Fruit fly (Drosophila melanogaster) whole organism, embryonic: ENCODE measurements around the gene HIP-R.

Experiments
- Aef1 ChIP-seq: fragments of 200-800 bp; sonication (Bioruptor generic); IDR thresholded peaks from 3 replicates; pipeline ENCODE4 v1.3.6; 2022; ENCODE audit warnings: missing biosample characterization, missing genetic modification characterization
- Bdp1 ChIP-seq: fragments of 200-800 bp; sonication (Bioruptor generic); optimal IDR thresholded peaks from 3 replicates; lab custom pipeline; 2016; ENCODE audit warnings: missing biosample characterization, missing genetic modification characterization
- Bteb2 ChIP-seq: fragments of 200-800 bp; sonication (Bioruptor generic); optimal IDR thresholded peaks from 2 replicates; lab custom pipeline; 2016; ENCODE audit warnings: missing biosample characterization, missing genetic modification characterization
- CG10959 ChIP-seq: fragments of 200-800 bp; sonication (Bioruptor generic); IDR thresholded peaks from 2 replicates; pipeline ENCODE4 v1.3.6; 2022; ENCODE audit warnings: missing biosample characterization, missing genetic modification characterization
- CG12659 ChIP-seq: fragments of 200-800 bp; sonication (Bioruptor generic); optimal IDR thresholded peaks from 3 replicates; lab custom pipeline; 2017; ENCODE audit warnings: mild to moderate bottlenecking, missing biosample characterization, missing genetic modification reagents, missing genetic modification characterization
- CG13624 ChIP-seq: fragments of 200-800 bp; sonication (Bioruptor generic); optimal IDR thresholded peaks from 2 replicates; lab custom pipeline; 2016; ENCODE audit warnings: missing biosample characterization, missing genetic modification characterization
- CG14441 ChIP-seq: fragments of 200-800 bp; sonication (Bioruptor generic); IDR thresholded peaks from 2 replicates; pipeline ENCODE4 v1.3.6; 2022; ENCODE audit warnings: missing biosample characterization, missing genetic modification characterization
- CG15479 ChIP-seq: fragments of 200-800 bp; sonication (Bioruptor generic); optimal IDR thresholded peaks from 3 replicates; lab custom pipeline; 2019; ENCODE audit warnings: missing biosample characterization, mild to moderate bottlenecking, missing genetic modification characterization, moderate library complexity
- CG1647 ChIP-seq: fragments of 200-800 bp; sonication (Bioruptor generic); optimal IDR thresholded peaks from 3 replicates; lab custom pipeline; 2016; ENCODE audit warnings: missing biosample characterization, missing genetic modification characterization
- CG16813 ChIP-seq: fragments of 200-800 bp; sonication (Bioruptor generic); IDR thresholded peaks from 3 replicates; pipeline ENCODE4 v1.3.6; 2022; ENCODE audit warnings: missing biosample characterization, missing genetic modification characterization; ENCODE audit not compliant: partially characterized antibody
- CG17568 ChIP-seq: fragments of 200-800 bp; sonication (Bioruptor generic); optimal IDR thresholded peaks from 2 replicates; lab custom pipeline; 2018; ENCODE audit warnings: missing biosample characterization, mild to moderate bottlenecking, missing genetic modification characterization, moderate library complexity
- CG17802 ChIP-seq: fragments of 200-800 bp; sonication (Bioruptor generic); optimal IDR thresholded peaks from 2 replicates; lab custom pipeline; 2018; ENCODE audit warnings: missing biosample characterization, mild to moderate bottlenecking, missing genetic modification characterization, moderate library complexity
- CG2129 ChIP-seq: fragments of 200-800 bp; sonication (Bioruptor generic); IDR thresholded peaks from 2 replicates; pipeline ENCODE4 v1.3.6; 2022; ENCODE audit warnings: missing biosample characterization, missing genetic modification characterization; ENCODE audit not compliant: partially characterized antibody
- CG2712 ChIP-seq: fragments of 200-800 bp; optimal IDR thresholded peaks from 3 replicates; lab custom pipeline; 2019; ENCODE audit warnings: missing biosample characterization, mild to moderate bottlenecking, missing genetic modification characterization, moderate library complexity
- CG2875 ChIP-seq: fragments of 200-800 bp; sonication (Bioruptor generic); optimal IDR thresholded peaks from 2 replicates; lab custom pipeline; 2017; ENCODE audit warnings: missing biosample characterization, mild to moderate bottlenecking, missing genetic modification characterization, missing genetic modification reagents
- CG30431 ChIP-seq: fragments of 200-800 bp; sonication (Bioruptor generic); optimal IDR thresholded peaks from 2 replicates; lab custom pipeline; 2017; ENCODE audit warnings: missing biosample characterization, missing genetic modification characterization
- CG32767 ChIP-seq: fragments of 200-800 bp; sonication (Bioruptor generic); IDR thresholded peaks from 2 replicates; pipeline ENCODE4 v1.3.6; 2022; ENCODE audit warnings: missing biosample characterization, missing genetic modification characterization
- CG4328 ChIP-seq: fragments of 200-800 bp; sonication (Bioruptor generic); optimal IDR thresholded peaks from 3 replicates; lab custom pipeline; 2017; ENCODE audit warnings: missing biosample characterization, missing genetic modification reagents, missing genetic modification characterization
- CG5953 ChIP-seq: fragments of 200-800 bp; sonication (Bioruptor generic); IDR thresholded peaks from 2 replicates; pipeline ENCODE4 v1.3.6; 2022; ENCODE audit warnings: missing biosample characterization, missing genetic modification characterization
- CG6683 ChIP-seq: fragments of 200-800 bp; sonication (Bioruptor generic); optimal IDR thresholded peaks from 2 replicates; lab custom pipeline; 2017; ENCODE audit warnings: missing biosample characterization, mild to moderate bottlenecking, missing genetic modification characterization, missing genetic modification reagents
- CG8281 ChIP-seq: fragments of 200-800 bp; sonication (Bioruptor generic); optimal IDR thresholded peaks from 2 replicates; lab custom pipeline; 2018; ENCODE audit warnings: missing biosample characterization, mild to moderate bottlenecking, missing genetic modification characterization, moderate library complexity
- CG9437 ChIP-seq: fragments of 200-800 bp; sonication (Bioruptor generic); optimal IDR thresholded peaks from 2 replicates; lab custom pipeline; 2018; ENCODE audit warnings: missing biosample characterization, mild to moderate bottlenecking, missing genetic modification characterization
- Doc3 ChIP-seq: fragments of 200-800 bp; sonication (Bioruptor generic); IDR thresholded peaks from 3 replicates; pipeline ENCODE4 v1.3.6; 2022; ENCODE audit warnings: missing biosample characterization, missing genetic modification characterization; ENCODE audit not compliant: partially characterized antibody
- Dp ChIP-seq: fragments of 200-800 bp; sonication (Bioruptor generic); optimal IDR thresholded peaks from 2 replicates; lab custom pipeline; 2018; ENCODE audit warnings: missing biosample characterization, mild to moderate bottlenecking, missing genetic modification characterization, moderate library complexity
- Drgx ChIP-seq: fragments of 200-800 bp; sonication (Bioruptor generic); IDR thresholded peaks from 2 replicates; pipeline ENCODE4 v1.3.6; 2022; ENCODE audit warnings: missing biosample characterization, missing genetic modification characterization
- ERR ChIP-seq: fragments of 200-800 bp; sonication (Bioruptor generic); optimal IDR thresholded peaks from 2 replicates; lab custom pipeline; 2016; ENCODE audit warnings: missing biosample characterization, missing genetic modification characterization
- Hsf ChIP-seq: fragments of 200-800 bp; sonication (Bioruptor generic); optimal IDR thresholded peaks from 3 replicates; lab custom pipeline; 2016; ENCODE audit warnings: missing biosample characterization, missing genetic modification characterization
- Lim3 ChIP-seq: fragments of 200-800 bp; sonication (Bioruptor generic); IDR thresholded peaks from 2 replicates; pipeline ENCODE4 v1.3.6; 2022; ENCODE audit warnings: missing biosample characterization, missing genetic modification characterization
- Med ChIP-seq: fragments of 200-800 bp; sonication (Bioruptor generic); peaks from one replicate; lab custom pipeline; 2016; ENCODE audit warnings: missing biosample characterization, missing genetic modification characterization, mild to moderate bottlenecking, inconsistent platforms, moderate library complexity
- Meics ChIP-seq: fragments of 200-800 bp; sonication (Bioruptor generic); optimal IDR thresholded peaks from 2 replicates; lab custom pipeline; 2017; ENCODE audit warnings: missing biosample characterization, mild to moderate bottlenecking, missing genetic modification characterization
- Myb ChIP-seq: fragments of 200-800 bp; sonication (Bioruptor generic); optimal IDR thresholded peaks from 2 replicates; lab custom pipeline; 2016; ENCODE audit warnings: missing biosample characterization, missing genetic modification characterization
- Poxn ChIP-seq: fragments of 200-800 bp; sonication (Bioruptor generic); IDR thresholded peaks from 2 replicates; pipeline ENCODE4 v1.3.6; 2022; ENCODE audit warnings: missing biosample characterization, missing genetic modification characterization
- Sin3A ChIP-seq: fragments of >200 bp; optimal IDR thresholded peaks from 2 replicates; lab custom pipeline; 2018
- Sox100B ChIP-seq: fragments of 200-800 bp; sonication (Bioruptor generic); optimal IDR thresholded peaks from 3 replicates; lab custom pipeline; 2018; ENCODE audit warnings: missing biosample characterization, mild to moderate bottlenecking, missing genetic modification characterization
- cato ChIP-seq: fragments of 200-800 bp; sonication (Bioruptor generic); optimal IDR thresholded peaks from 2 replicates; lab custom pipeline; 2016; ENCODE audit warnings: missing biosample characterization, missing genetic modification characterization, borderline replicate concordance
- ci ChIP-seq: fragments of 200-800 bp; sonication (Bioruptor generic); IDR thresholded peaks from 3 replicates; pipeline ENCODE4 v1.3.6; 2022; ENCODE audit warnings: missing biosample characterization, missing genetic modification characterization
- croc ChIP-seq: fragments of 200-800 bp; sonication (Bioruptor generic); conservative IDR thresholded peaks from 3 replicates; pipeline ENCODE4 v1.3.6; 2022; ENCODE audit warnings: missing biosample characterization, missing genetic modification characterization
- ftz-f1 ChIP-seq: fragments of 200-800 bp; sonication (Bioruptor generic); optimal IDR thresholded peaks from 2 replicates; lab custom pipeline; 2016; ENCODE audit warnings: missing biosample characterization, missing genetic modification characterization
- fu2 ChIP-seq: fragments of 200-800 bp; sonication (Bioruptor generic); optimal IDR thresholded peaks from 2 replicates; lab custom pipeline; 2016; ENCODE audit warnings: missing biosample characterization, missing genetic modification characterization
- gsb ChIP-seq: fragments of 200-800 bp; sonication (Bioruptor generic); IDR thresholded peaks from 2 replicates; pipeline ENCODE4 v1.3.6; 2022; ENCODE audit warnings: missing biosample characterization, missing genetic modification characterization
- row ChIP-seq: fragments of 200-800 bp; sonication (Bioruptor generic); IDR thresholded peaks from 3 replicates; pipeline ENCODE4 v1.3.6; 2022; ENCODE audit warnings: missing biosample characterization, missing genetic modification characterization
- sens-2 ChIP-seq: fragments of 200-800 bp; sonication (Bioruptor generic); IDR thresholded peaks from 2 replicates; pipeline ENCODE4 v1.3.6; 2022; ENCODE audit warnings: missing biosample characterization, missing genetic modification characterization
- shn ChIP-seq: fragments of 200-800 bp; sonication (Bioruptor generic); optimal IDR thresholded peaks from 3 replicates; lab custom pipeline; 2016; ENCODE audit warnings: missing biosample characterization, missing genetic modification characterization
- sob ChIP-seq: fragments of 200-800 bp; sonication (Bioruptor generic); IDR thresholded peaks from 2 replicates; pipeline ENCODE4 v1.3.6; 2022; ENCODE audit warnings: missing biosample characterization, missing genetic modification characterization
- tap ChIP-seq: fragments of 200-800 bp; optimal IDR thresholded peaks from 3 replicates; lab custom pipeline; 2019; ENCODE audit warnings: missing biosample characterization, mild to moderate bottlenecking, missing genetic modification characterization, moderate library complexity
- trh ChIP-seq: fragments of 200-800 bp; sonication (Bioruptor generic); optimal IDR thresholded peaks from 2 replicates; lab custom pipeline; 2016; ENCODE audit warnings: missing biosample characterization, missing genetic modification characterization
- ttk ChIP-seq: fragments of 200-800 bp; sonication (Bioruptor generic); IDR thresholded peaks from 2 replicates; pipeline ENCODE4 v2.1.2; 2022; ENCODE audit warnings: missing biosample characterization, missing genetic modification characterization
- tx ChIP-seq: fragments of 200-800 bp; sonication (Bioruptor generic); optimal IDR thresholded peaks from 2 replicates; lab custom pipeline; 2016; ENCODE audit warnings: missing biosample characterization, missing genetic modification characterization
- vvl ChIP-seq: fragments of 200-800 bp; sonication (Bioruptor generic); IDR thresholded peaks from 2 replicates; pipeline ENCODE4 v1.3.6; 2022; ENCODE audit warnings: missing biosample characterization, missing genetic modification characterization
- zf30C ChIP-seq: fragments of 200-800 bp; sonication (Bioruptor generic); optimal IDR thresholded peaks from 3 replicates; lab custom pipeline; 2018; ENCODE audit warnings: missing biosample characterization, mild to moderate bottlenecking, missing genetic modification characterization

HIP-R gene

dm6 chrX:3750232-3751075 is 39.3 kb upstream of the HIP-R start (continued):
- TF ChIP-seq CG2875 (GFP tag; lab: Kevin White, UChicago) (peak; percentile 78), CG8281 (tag; lab: Kevin White, UChicago) (peak; percentile 65), CG12659 (GFP tag; lab: Kevin White, UChicago) (peak; percentile 86), Hsf (peak; percentile 80), zf30C (GFP tag; lab: Kevin White, UChicago) (no peak), CG1647 (GFP tag; lab: Kevin White, UChicago) (peak; percentile 68), CG5953 (GFP tag; lab: Robert Waterston, UW) (peak; percentile 63), sens-2 (GFP tag; lab: Robert Waterston, UW) (peak; percentile 51; the same call in 1 of the 2 replicates), ftz-f1 (GFP tag; lab: Kevin White, UChicago) (no peak), Sin3A (lab: Kevin White, UChicago) (no peak), trh (no peak), Sox100B (GFP tag; lab: Kevin White, UChicago) (peak; percentile 87), ci (GFP tag; lab: Robert Waterston, UW) (peak; percentile 89), Lim3 (GFP tag; lab: Robert Waterston, UW) (peak; percentile 54; the same call in 1 of the 2 replicates), Doc3 (GFP tag; lab: Robert Waterston, UW) (no peak), Bteb2 (GFP tag; lab: Kevin White, UChicago) (peak; percentile 76), Dp (GFP tag; lab: Kevin White, UChicago) (no peak), Med (GFP tag; lab: Kevin White, UChicago) (peak; percentile 98), CG9437 (GFP tag; lab: Kevin White, UChicago) (peak; percentile 75), Bdp1 (GFP tag; lab: Kevin White, UChicago) (peak; percentile 65), CG6683 (GFP tag; lab: Kevin White, UChicago) (peak; percentile 71), CG14441 (GFP tag; lab: Robert Waterston, UW) (peak; percentile 90), CG30431 (peak; percentile 65), CG32767 (GFP tag; lab: Robert Waterston, UW) (peak; percentile 90), ERR (GFP tag; lab: Kevin White, UChicago) (peak; percentile 69), tx (GFP tag; lab: Kevin White, UChicago) (peak; percentile 81), tap (tag; lab: Kevin White, UChicago) (peak; percentile 81), CG2712 (tag; lab: Kevin White, UChicago) (peak; percentile 90), CG15479 (GFP tag; lab: Kevin White, UChicago) (no peak), CG17802 (tag; lab: Kevin White, UChicago) (peak; percentile 57), Poxn (GFP tag; lab: Robert Waterston, UW) (peak; percentile 62), gsb (GFP tag; lab: Robert Waterston, UW) (peak; percentile 82), CG13624 (GFP tag; lab: Kevin White, UChicago) (peak; percentile 70), vvl (GFP tag; lab: Robert Waterston, UW) (peak; percentile 94), Meics (GFP tag; lab: Kevin White, UChicago) (peak; percentile 89), CG2129 (GFP tag; lab: Robert Waterston, UW) (no peak), Drgx (GFP tag; lab: Robert Waterston, UW) (peak; percentile 88), CG4328 (GFP tag; lab: Kevin White, UChicago) (peak; percentile 83), cato (GFP tag; lab: Kevin White, UChicago) (peak; percentile 76), CG16813 (GFP tag; lab: Robert Waterston, UW) (no peak), ttk (GFP tag; lab: Robert Waterston, UW) (peak; percentile 83), fu2 (GFP tag; lab: Kevin White, UChicago) (peak; percentile 69), croc (GFP tag; lab: Robert Waterston, UW) (peak; percentile 82), CG17568 (GFP tag; lab: Kevin White, UChicago) (peak; percentile 85), CG10959 (GFP tag; lab: Robert Waterston, UW) (peak; percentile 54), sob (GFP tag; lab: Robert Waterston, UW) (peak; percentile 90), Myb (GFP tag; lab: Kevin White, UChicago) (peak; percentile 63), shn (peak; percentile 89), Aef1 (peak; percentile 85), row (GFP tag; lab: Robert Waterston, UW) (peak; percentile 97)
